Worm (Caenorhabditis elegans) whole organism, dauer: Measurements from ENCODE around the gene srw-62.

Experiments used
- unc-62 ChIP-seq: sonication (generic microtip); optimal IDR thresholded peaks from 2 replicates; lab custom pipeline; 2017; ENCODE audit warnings: missing biosample characterization, missing genetic modification reagents, missing genetic modification characterization

srw-62 gene

ce11 chrII:7822454-7822853 lies 2.8 kb upstream of the srw-62 start, which contains the start of gene irld-47:
Gene irld-47, minus strand, starts transcription at chrII:7822554.
- no peak for TF ChIP-seq unc-62

- TF ChIP-seq unc-62 = no peak
Observed at ce11 chrII:7827883-7828282, 2.7 kb downstream of the srw-62 start.

- TF ChIP-seq unc-62 = no peak
Observed at ce11 chrII:7829616-7830015, 4.4 kb downstream of the srw-62 start.

ce11 chrII:7832054-7832453 lies 6.8 kb downstream of the srw-62 start, which contains the start of gene T09A5.14:
Gene T09A5.14, plus strand, starts transcription at chrII:7832354.
- no peak for TF ChIP-seq unc-62

ce11 chrII:7835314-7835713 lies 10.1 kb downstream of the srw-62 start, which contains the start of gene cex-2:
Gene cex-2, minus strand, starts transcription at chrII:7835414.
- no peak for TF ChIP-seq unc-62

- TF ChIP-seq unc-62 = no peak
Observed at ce11 chrII:7836613-7837226, 11.5 kb downstream of the srw-62 start.

ce11 chrII:7838661-7839060 lies 13.5 kb downstream of the srw-62 start:
- TF ChIP-seq unc-62 = no peak

ce11 chrII:7839703-7840102 lies 14.5 kb downstream of the srw-62 start:
- no peak for TF ChIP-seq unc-62

- no peak for TF ChIP-seq unc-62
Observed at ce11 chrII:7842053-7842452, 16.8 kb downstream of the srw-62 start, which contains the start of gene klp-3. Gene klp-3, plus strand, starts transcription at chrII:7842353.

- no peak for TF ChIP-seq unc-62
Observed at ce11 chrII:7845571-7846236, 20.5 kb downstream of the srw-62 start, which contains the start of gene T09A5.4. Gene T09A5.4, plus strand, starts transcription at chrII:7846186.

- no peak for TF ChIP-seq unc-62
Observed at ce11 chrII:7849697-7850096, 24.5 kb downstream of the srw-62 start, which contains the start of gene acr-7. Gene acr-7, minus strand, starts transcription at chrII:7849797.

ce11 chrII:7850575-7850974 lies 25.4 kb downstream of the srw-62 start:
- TF ChIP-seq unc-62 = no peak

ce11 chrII:7851480-7851879 lies 26.3 kb downstream of the srw-62 start:
- TF ChIP-seq unc-62 = no peak

- no peak for TF ChIP-seq unc-62
Observed at ce11 chrII:7853679-7854078, 28.5 kb downstream of the srw-62 start, which contains the start of gene T09A5.5. Gene T09A5.5, minus strand, starts transcription at chrII:7853779.

ce11 chrII:7854942-7855341 lies 29.7 kb downstream of the srw-62 start, which contains the start of gene mdt-10:
Gene mdt-10, minus strand, starts transcription at chrII:7855042.
- TF ChIP-seq unc-62 = no peak

- no peak for TF ChIP-seq unc-62
Observed at ce11 chrII:7855619-7856018, 30.4 kb downstream of the srw-62 start, which contains the start of gene mdmh-35. Gene mdmh-35, minus strand, starts transcription at chrII:7855719.

- no peak for TF ChIP-seq unc-62
Observed at ce11 chrII:7857485-7858010, 32.3 kb downstream of the srw-62 start, which contains the start of the genes cec-3 and T09A5.15. Gene cec-3, minus strand, starts transcription at chrII:7857600. Gene T09A5.15, plus strand, starts transcription at chrII:7857960.
